Fruit fly (Drosophila melanogaster): ENCODE measurements around the gene Ccp84Ag.

The Ccp84Ag gene

DNA sequence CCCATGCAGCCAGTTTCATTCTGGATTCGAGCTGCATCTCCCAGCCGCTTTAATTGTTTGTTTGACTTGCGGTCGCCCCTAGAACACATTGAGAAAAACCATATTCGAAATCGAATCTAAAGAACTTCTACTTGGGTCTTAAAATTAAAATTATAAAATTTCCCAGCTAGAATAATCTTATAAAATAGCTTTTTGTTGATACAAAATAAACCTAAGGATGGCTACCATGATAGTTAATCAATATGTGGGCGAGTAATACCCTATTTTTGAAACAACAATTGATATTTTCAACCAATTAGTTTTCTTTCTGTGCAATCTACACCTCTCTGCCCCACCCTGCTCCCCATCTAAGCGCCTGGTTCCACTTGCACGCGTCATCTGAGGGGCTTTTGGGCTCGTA is 12.0 kb upstream of the Ccp84Ag start (continued):
- TF ChIP-seq ERR (GFP tag; optimal IDR thresholded peaks at IDR 0.05) (no peak), Dfd (GFP tag; optimal IDR thresholded peaks at IDR 0.05) (no peak), sens-2 (GFP tag; IDR thresholded peaks at IDR 0.05) (no peak), PHDP (tag; optimal IDR thresholded peaks at IDR 0.05) (no peak), Optix (GFP tag; IDR thresholded peaks at IDR 0.05) (no peak), CG12391 (tag; optimal IDR thresholded peaks at IDR 0.05) (peak; percentile 25), gcm (GFP tag; optimal IDR thresholded peaks at IDR 0.05) (peak; percentile 0)

DNA sequence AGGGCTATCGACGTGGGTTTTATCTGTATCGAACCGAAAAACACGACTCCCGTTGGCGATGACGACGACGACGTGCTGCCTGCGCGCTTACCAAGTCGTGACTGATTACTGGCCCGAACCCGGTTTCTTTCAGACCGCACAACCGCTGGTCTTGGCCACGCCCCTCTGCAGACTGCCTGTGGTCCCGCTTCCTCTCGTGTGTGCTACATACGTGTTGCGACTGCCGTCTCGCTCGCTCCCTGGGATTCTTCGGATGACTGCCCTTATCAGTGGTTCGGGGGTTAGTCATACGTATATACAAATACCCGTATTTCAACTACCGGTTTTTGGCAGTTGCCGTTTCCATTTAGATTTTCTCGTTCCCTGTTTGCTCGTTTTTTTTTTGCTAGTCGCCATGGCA is 8.0 kb upstream of the Ccp84Ag start, which contains the start of gene lab:
lab (minus strand) TSS at position 111 of the 400 bp plus-strand sequence.
- no peak for TF ChIP-seq ci (GFP tag; IDR thresholded peaks at IDR 0.05)
- peak; percentile 61 for TF ChIP-seq CG15479 (GFP tag; optimal IDR thresholded peaks at IDR 0.05)
- TF ChIP-seq ken (GFP tag; IDR thresholded peaks at IDR 0.05): no peak
- TF ChIP-seq CG34376 (GFP tag; optimal IDR thresholded peaks at IDR 0.05): no peak
- peak; percentile 47; the same call in 1 of the 2 replicates for TF ChIP-seq chm (GFP tag; IDR thresholded peaks at IDR 0.05)
- TF ChIP-seq Nf-YA (GFP tag; IDR thresholded peaks at IDR 0.05): peak; percentile 76
- no peak for TF ChIP-seq CG14860 (GFP tag; IDR thresholded peaks at IDR 0.05; ENCODE audit: partially characterized antibody)
- no peak for TF ChIP-seq Hand (GFP tag; optimal IDR thresholded peaks at IDR 0.05)
- TF ChIP-seq kni (GFP tag; optimal IDR thresholded peaks at IDR 0.05): peak; percentile 23
- TF ChIP-seq sens (GFP tag): peak; percentile 62
- peak; percentile 32; the same call in 1 of the 3 replicates for TF ChIP-seq CG34422 (GFP tag; IDR thresholded peaks at IDR 0.05)
- 0 out of 2 replicates have a peak, but pooled peaks have one; percentile 30 for TF ChIP-seq nerfin-2 (GFP tag; IDR thresholded peaks at IDR 0.05; ENCODE audit: partially characterized antibody)
- TF ChIP-seq CG2116 (GFP tag; optimal IDR thresholded peaks at IDR 0.05): no peak
- TF ChIP-seq HLHmδ (GFP tag; optimal IDR thresholded peaks at IDR 0.05): peak; percentile 61
- TF ChIP-seq ato (GFP tag; IDR thresholded peaks at IDR 0.05; ENCODE audit: partially characterized antibody): 0 out of 2 replicates have a peak, but pooled peaks have one; percentile 27
- TF ChIP-seq CoRest (tag; optimal IDR thresholded peaks at IDR 0.05): peak; percentile 32
- TF ChIP-seq zen (tag; optimal IDR thresholded peaks at IDR 0.05): peak; percentile 10
- peak; percentile 10 for TF ChIP-seq pb (GFP tag; optimal IDR thresholded peaks at IDR 0.05)
- peak in 1 of 2 experiments; percentile 15 for TF ChIP-seq chif (GFP tag; optimal IDR thresholded peaks at IDR 0.05)
- peak; percentile 10 for TF ChIP-seq odd (GFP tag; optimal IDR thresholded peaks at IDR 0.05)
- TF ChIP-seq CG13424 (tag; optimal IDR thresholded peaks at IDR 0.05): no peak
- peak; percentile 28 for TF ChIP-seq grn (GFP tag; optimal IDR thresholded peaks at IDR 0.05)
- peak; percentile 50 for TF ChIP-seq crol (GFP tag; IDR thresholded peaks at IDR 0.05)
- TF ChIP-seq vvl (GFP tag; IDR thresholded peaks at IDR 0.05): 0 out of 2 replicates have a peak, but pooled peaks have one; percentile 21
- peak; percentile 4 for TF ChIP-seq CG3995 (GFP tag; optimal IDR thresholded peaks at IDR 0.05)
- 0 out of 2 replicates have a peak, but pooled peaks have one; percentile 24 for TF ChIP-seq sim (GFP tag; IDR thresholded peaks at IDR 0.05)
- no peak for TF ChIP-seq CG10959 (GFP tag; IDR thresholded peaks at IDR 0.05)
- TF ChIP-seq tll (GFP tag; optimal IDR thresholded peaks at IDR 0.05): peak in 1 of 2 experiments; percentile 45
- TF ChIP-seq Nf-YB (GFP tag; optimal IDR thresholded peaks at IDR 0.05): peak; percentile 97
- TF ChIP-seq Med (GFP tag): peak; percentile 68
- TF ChIP-seq CG1832 (GFP tag; optimal IDR thresholded peaks at IDR 0.05): peak; percentile 97
- peak; percentile 41; the same call in 1 of the 2 replicates for TF ChIP-seq CG13287 (GFP tag; IDR thresholded peaks at IDR 0.05; ENCODE audit: partially characterized antibody)
- peak; percentile 89 for TF ChIP-seq CG8478 (optimal IDR thresholded peaks at IDR 0.05)
- TF ChIP-seq ro (GFP tag; IDR thresholded peaks at IDR 0.05): no peak
- TF ChIP-seq CG10321 (GFP tag; IDR thresholded peaks at IDR 0.05): peak; percentile 99
- TF ChIP-seq Deaf1 (tag; optimal IDR thresholded peaks at IDR 0.05): peak; percentile 89
- peak; percentile 85 for TF ChIP-seq lab (GFP tag; optimal IDR thresholded peaks at IDR 0.05)
- TF ChIP-seq gcm (GFP tag; optimal IDR thresholded peaks at IDR 0.05): peak; percentile 91
- TF ChIP-seq Jarid2 (GFP tag; optimal IDR thresholded peaks at IDR 0.05): peak; percentile 92
- no peak for TF ChIP-seq Doc3 (GFP tag; IDR thresholded peaks at IDR 0.05; ENCODE audit: partially characterized antibody)
- peak; percentile 33 for TF ChIP-seq pros (GFP tag; optimal IDR thresholded peaks at IDR 0.05)
- TF ChIP-seq sqz (GFP tag; optimal IDR thresholded peaks at IDR 0.05): peak; percentile 67

All from whole organism, embryonic.